Worm (Caenorhabditis elegans) whole organism, L2 larva: ENCODE measurements around the gene C09B8.4.

Experiments used
- R02D3.7 ChIP-seq: fragments of 150-350 bp; optimal IDR thresholded peaks from 2 replicates; lab custom pipeline; 2014; ENCODE audit warnings: missing biosample characterization, missing genetic modification characterization
- alr-1 ChIP-seq: fragments of 150-350 bp; optimal IDR thresholded peaks from 2 replicates; lab custom pipeline; 2014; ENCODE audit warnings: missing biosample characterization, missing genetic modification characterization
- ama-1 ChIP-seq: fragments of 150-350 bp; optimal IDR thresholded peaks from 2 replicates; lab custom pipeline; 2018; ENCODE audit warnings: inconsistent platforms
- blmp-1 ChIP-seq: sonication (generic microtip); optimal IDR thresholded peaks from 2 replicates; lab custom pipeline; 2017; ENCODE audit warnings: missing genetic modification characterization, mild to moderate bottlenecking, missing compliant biosample characterization, antibody characterized with exemption, moderate library complexity; ENCODE audit not compliant: insufficient read depth
- ceh-16 ChIP-seq: fragments of 150-350 bp; optimal IDR thresholded peaks from 2 replicates; lab custom pipeline; 2014; ENCODE audit warnings: missing biosample characterization, missing genetic modification characterization
- lin-13 ChIP-seq: fragments of 150-350 bp; optimal IDR thresholded peaks from 2 replicates; lab custom pipeline; 2014; ENCODE audit warnings: missing biosample characterization, missing genetic modification reagents, missing genetic modification characterization
- lin-39 ChIP-seq: fragments of 150-350 bp; optimal IDR thresholded peaks from 2 replicates; lab custom pipeline; 2014; ENCODE audit warnings: missing biosample characterization, missing genetic modification reagents, missing genetic modification characterization
- nhr-11 ChIP-seq: fragments of 150-350 bp; optimal IDR thresholded peaks from 2 replicates; lab custom pipeline; 2014; ENCODE audit warnings: missing biosample characterization, missing genetic modification characterization
- skn-1 ChIP-seq: sonication (generic microtip); optimal IDR thresholded peaks from 2 replicates; lab custom pipeline; 2017; ENCODE audit warnings: missing biosample characterization, missing genetic modification characterization
- unc-62 ChIP-seq: fragments of 150-350 bp; optimal IDR thresholded peaks from 2 replicates; lab custom pipeline; 2014; ENCODE audit warnings: missing biosample characterization, missing genetic modification reagents, missing genetic modification characterization
- ztf-1 ChIP-seq: fragments of 200-800 bp; sonication (Bioruptor generic); conservative IDR thresholded peaks from 2 replicates; pipeline ENCODE4 v1.3.6; 2022; ENCODE audit warnings: missing genetic modification characterization, missing compliant biosample characterization
- ztf-4 ChIP-seq: fragments of 150-350 bp; optimal IDR thresholded peaks from 2 replicates; lab custom pipeline; 2014; ENCODE audit warnings: missing biosample characterization, missing genetic modification characterization

DNA sequence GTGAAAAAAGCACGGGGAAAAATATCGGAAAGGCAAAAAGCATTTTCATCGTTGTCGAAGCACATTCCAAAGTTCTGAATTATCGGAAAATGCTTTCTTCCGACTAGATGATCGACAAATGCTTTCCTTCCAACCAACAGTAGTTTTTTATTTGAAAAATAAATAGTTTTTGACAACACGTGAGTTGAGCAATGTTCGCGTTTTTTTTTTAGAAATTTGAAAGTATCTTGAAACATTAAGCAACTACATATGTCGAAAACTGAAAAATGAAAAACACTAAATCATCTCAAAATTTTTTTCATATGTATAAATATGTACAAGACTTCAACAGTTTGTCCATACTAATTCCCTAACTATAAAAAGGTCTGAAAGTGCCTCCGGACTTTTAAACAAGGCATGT is 19.8 kb upstream of the C09B8.4 start, which contains the start of gene hsp-25:
- TF ChIP-seq lin-39, result no peak
- no peak for TF ChIP-seq alr-1
- no peak for TF ChIP-seq unc-62 (GFP tag; lab: Kevin White, UChicago)
- TF ChIP-seq lin-13, result no peak
- no peak for TF ChIP-seq R02D3.7 (tag; lab: Kevin White, UChicago)
- no peak for TF ChIP-seq ama-1 (lab: Kevin White, UChicago)
- TF ChIP-seq skn-1, result no peak
- no peak for TF ChIP-seq ztf-1 (GFP tag; lab: Robert Waterston, UW)
- TF ChIP-seq nhr-11 (tag; lab: Kevin White, UChicago), result no peak
- no peak for TF ChIP-seq blmp-1 (tag; lab: Kevin White, UChicago)
- TF ChIP-seq ceh-16 (tag; lab: Kevin White, UChicago), result no peak
- TF ChIP-seq ztf-4, result no peak
